Worm (Caenorhabditis elegans) whole organism, young adult: Measurements from ENCODE around the gene T23F6.5.

Source experiments
- C06A6.2 ChIP-seq: fragments of 200-800 bp; sonication (Bioruptor generic); conservative IDR thresholded peaks from 2 replicates; pipeline ENCODE4 v1.3.6; 2022; ENCODE audit warnings: missing genetic modification characterization, missing compliant biosample characterization
- F33H1.4 ChIP-seq: fragments of 200-800 bp; sonication (Bioruptor generic); IDR thresholded peaks from 2 replicates; pipeline ENCODE4 v1.3.6; 2022; ENCODE audit warnings: missing genetic modification reagents, missing genetic modification characterization, missing compliant biosample characterization
- F39B2.1 ChIP-seq: fragments of 200-800 bp; sonication (Bioruptor generic); IDR thresholded peaks from 2 replicates; pipeline ENCODE4 v1.3.6; 2022; ENCODE audit warnings: missing genetic modification reagents, missing genetic modification characterization, missing compliant biosample characterization
- F52B5.7 ChIP-seq: sonication (generic microtip); optimal IDR thresholded peaks from 2 replicates; lab custom pipeline; 2016; ENCODE audit warnings: mild to moderate bottlenecking, missing genetic modification characterization, missing compliant biosample characterization
- F55B11.4 ChIP-seq: sonication (generic microtip); optimal IDR thresholded peaks from 2 replicates; lab custom pipeline; 2016; ENCODE audit warnings: missing compliant biosample characterization, missing genetic modification characterization, borderline replicate concordance; ENCODE audit not compliant: insufficient read depth
- F57A8.1 ChIP-seq: fragments of 200-800 bp; sonication (Bioruptor generic); optimal IDR thresholded peaks from 2 replicates; lab custom pipeline; 2018; ENCODE audit warnings: mild to moderate bottlenecking, missing genetic modification characterization, moderate library complexity, missing compliant biosample characterization
- T07F8.4 ChIP-seq: sonication (generic microtip); optimal IDR thresholded peaks from 2 replicates; lab custom pipeline; 2016; ENCODE audit warnings: mild to moderate bottlenecking, missing genetic modification characterization, moderate library complexity, missing compliant biosample characterization
- Y53G8AR.9 ChIP-seq: fragments of 200-800 bp; sonication (Bioruptor generic); conservative IDR thresholded peaks from 2 replicates; pipeline ENCODE4 v1.3.6; 2022; ENCODE audit warnings: missing genetic modification reagents, missing genetic modification characterization, missing compliant biosample characterization
- Y79H2A.3 ChIP-seq: fragments of 200-800 bp; sonication (Bioruptor generic); conservative IDR thresholded peaks from 2 replicates; pipeline ENCODE4 v1.3.6; 2022; ENCODE audit warnings: missing genetic modification reagents, missing genetic modification characterization, missing compliant biosample characterization
- akir-1 ChIP-seq: fragments of 200-800 bp; sonication (Bioruptor generic); optimal IDR thresholded peaks from 2 replicates; lab custom pipeline; 2018; ENCODE audit warnings: mild to moderate bottlenecking, missing genetic modification characterization, moderate library complexity, missing compliant biosample characterization
- aptf-2 ChIP-seq: fragments of 200-800 bp; sonication (Bioruptor generic); conservative IDR thresholded peaks from 2 replicates; pipeline ENCODE4 v1.3.6; 2022; ENCODE audit warnings: missing genetic modification reagents, missing genetic modification characterization, missing compliant biosample characterization
- aptf-3 ChIP-seq: fragments of 200-800 bp; sonication (Bioruptor generic); IDR thresholded peaks from 2 replicates; pipeline ENCODE4 v1.3.6; 2022; ENCODE audit warnings: missing genetic modification characterization, missing compliant biosample characterization
- attf-3 ChIP-seq: fragments of 200-800 bp; sonication (Bioruptor generic); conservative IDR thresholded peaks from 2 replicates; pipeline ENCODE4 v1.3.6; 2022; ENCODE audit warnings: missing genetic modification reagents, missing genetic modification characterization, missing compliant biosample characterization
- attf-5 ChIP-seq: fragments of 200-800 bp; sonication (Bioruptor generic); optimal IDR thresholded peaks from 2 replicates; lab custom pipeline; 2018; ENCODE audit warnings: mild to moderate bottlenecking, missing genetic modification characterization, missing compliant biosample characterization
- bed-2 ChIP-seq: fragments of 200-800 bp; sonication (Bioruptor generic); IDR thresholded peaks from 2 replicates; pipeline ENCODE4 v1.3.6; 2022; ENCODE audit warnings: missing genetic modification reagents, missing genetic modification characterization, missing compliant biosample characterization
- cebp-1 ChIP-seq, 2 experiments: fragments of 200-800 bp in 1 of 2; sonication (Bioruptor generic) in 1 of 2; sonication (generic microtip) in 1 of 2; IDR thresholded peaks in 1 of 2; optimal IDR thresholded peaks in 1 of 2; 2 replicates each; pipeline versions ENCODE4 v1.3.6 to Lab custom; 2017 to 2022; ENCODE audit warnings: missing compliant biosample characterization in 2 of 2, missing genetic modification characterization in 2 of 2, mild to moderate bottlenecking in 1 of 2, missing genetic modification reagents in 1 of 2, moderate library complexity in 1 of 2
- ceh-58 ChIP-seq: fragments of 200-800 bp; sonication (Bioruptor generic); IDR thresholded peaks from 2 replicates; pipeline ENCODE4 v1.3.6; 2022; ENCODE audit warnings: missing genetic modification characterization, missing compliant biosample characterization
- dox-1 ChIP-seq: fragments of 200-800 bp; sonication (Bioruptor generic); IDR thresholded peaks from 2 replicates; pipeline ENCODE4 v1.3.6; 2022; ENCODE audit warnings: missing genetic modification reagents, missing genetic modification characterization, missing compliant biosample characterization
- dpff-1 ChIP-seq: sonication (generic microtip); optimal IDR thresholded peaks from 2 replicates; lab custom pipeline; 2017; ENCODE audit warnings: mild to moderate bottlenecking, missing genetic modification characterization, missing compliant biosample characterization
- dpl-1 ChIP-seq: fragments of 150-350 bp; optimal IDR thresholded peaks from 2 replicates; lab custom pipeline; 2014; ENCODE audit warnings: missing biosample characterization, missing genetic modification reagents, missing genetic modification characterization
- egl-18 ChIP-seq: fragments of 200-800 bp; sonication (Bioruptor generic); IDR thresholded peaks from 2 replicates; pipeline ENCODE4 v1.3.6; 2022; ENCODE audit warnings: missing genetic modification reagents, missing genetic modification characterization, missing compliant biosample characterization
- egl-44 ChIP-seq: fragments of 200-800 bp; sonication (Bioruptor generic); IDR thresholded peaks from 2 replicates; pipeline ENCODE4 v1.3.6; 2022; ENCODE audit warnings: missing genetic modification reagents, missing genetic modification characterization, missing compliant biosample characterization
- hmg-20 ChIP-seq: fragments of 200-800 bp; sonication (Bioruptor generic); IDR thresholded peaks from 2 replicates; pipeline ENCODE4 v1.3.6; 2022; ENCODE audit warnings: missing genetic modification reagents, missing genetic modification characterization, missing compliant biosample characterization
- hsf-1 ChIP-seq: fragments of 200-800 bp; sonication (Bioruptor generic); IDR thresholded peaks from 2 replicates; pipeline ENCODE4 v1.3.6; 2022; ENCODE audit warnings: missing genetic modification reagents, missing genetic modification characterization, missing compliant biosample characterization
- let-607 ChIP-seq, 2 experiments: fragments of 200-800 bp in 1 of 2; sonication (Bioruptor generic) in 1 of 2; sonication (generic microtip) in 1 of 2; optimal IDR thresholded peaks; 2 replicates each; lab custom pipeline; 2016 to 2018; ENCODE audit warnings: mild to moderate bottlenecking in 2 of 2, missing compliant biosample characterization in 2 of 2, missing genetic modification characterization in 2 of 2, moderate library complexity in 2 of 2, missing genotype in 1 of 2
- lin-26 ChIP-seq: fragments of 200-800 bp; sonication (Bioruptor generic); IDR thresholded peaks from 2 replicates; pipeline ENCODE4 v1.3.6; 2022; ENCODE audit warnings: missing genetic modification reagents, missing genetic modification characterization, missing compliant biosample characterization
- lin-40 ChIP-seq: sonication (generic microtip); optimal IDR thresholded peaks from 2 replicates; lab custom pipeline; 2016; ENCODE audit warnings: missing genetic modification characterization, mild to moderate bottlenecking, missing compliant biosample characterization, missing genotype, missing genetic modification reagents
- lir-1 ChIP-seq: fragments of 200-800 bp; sonication (Bioruptor generic); conservative IDR thresholded peaks from 2 replicates; pipeline ENCODE4 v1.3.6; 2022; ENCODE audit warnings: missing genetic modification reagents, missing genetic modification characterization, missing compliant biosample characterization
- lsy-27 ChIP-seq: sonication (generic microtip); optimal IDR thresholded peaks from 2 replicates; lab custom pipeline; 2017; ENCODE audit warnings: missing genetic modification characterization, mild to moderate bottlenecking, missing compliant biosample characterization, antibody characterized with exemption, missing genotype, borderline replicate concordance; ENCODE audit not compliant: insufficient read depth
- madf-10 ChIP-seq: sonication (generic microtip); optimal IDR thresholded peaks from 2 replicates; lab custom pipeline; 2016; ENCODE audit warnings: mild to moderate bottlenecking, missing genetic modification characterization, missing compliant biosample characterization
- madf-3 ChIP-seq: fragments of 200-800 bp; sonication (Bioruptor generic); IDR thresholded peaks from 2 replicates; pipeline ENCODE4 v1.3.6; 2022; ENCODE audit warnings: missing genetic modification reagents, missing genetic modification characterization, missing compliant biosample characterization
- nfyb-1 ChIP-seq: fragments of 200-800 bp; sonication (Bioruptor generic); IDR thresholded peaks from 2 replicates; pipeline ENCODE4 v1.3.6; 2022; ENCODE audit warnings: missing genetic modification reagents, missing genetic modification characterization, missing compliant biosample characterization
- nhr-90 ChIP-seq: sonication (generic microtip); optimal IDR thresholded peaks from 2 replicates; lab custom pipeline; 2016; ENCODE audit warnings: missing genotype, mild to moderate bottlenecking, missing genetic modification characterization, missing compliant biosample characterization
- rcor-1 ChIP-seq: fragments of 200-800 bp; sonication (Bioruptor generic); IDR thresholded peaks from 2 replicates; pipeline ENCODE4 v1.3.6; 2022; ENCODE audit warnings: missing genetic modification reagents, missing genetic modification characterization, missing compliant biosample characterization
- rec-8 ChIP-seq, 2 experiments: sonication (generic microtip); optimal IDR thresholded peaks; 2 replicates each; lab custom pipeline; 2016; ENCODE audit warnings: mild to moderate bottlenecking in 2 of 2, missing genetic modification characterization in 2 of 2, missing genetic modification reagents in 2 of 2, missing genotype in 2 of 2, missing biosample characterization in 1 of 2, missing compliant biosample characterization in 1 of 2, moderate library complexity in 1 of 2
- repo-1 ChIP-seq: sonication (generic microtip); optimal IDR thresholded peaks from 2 replicates; lab custom pipeline; 2017; ENCODE audit warnings: mild to moderate bottlenecking, missing genetic modification characterization, missing compliant biosample characterization
- sdz-38 ChIP-seq: sonication (generic microtip); optimal IDR thresholded peaks from 2 replicates; lab custom pipeline; 2016; ENCODE audit warnings: missing genotype, missing genetic modification characterization, missing compliant biosample characterization
- snpc-1.1 ChIP-seq: sonication (generic microtip); optimal IDR thresholded peaks from 2 replicates; lab custom pipeline; 2017; ENCODE audit warnings: missing genetic modification characterization, mild to moderate bottlenecking, missing compliant biosample characterization, antibody characterized with exemption, moderate library complexity, missing genotype, missing genetic modification reagents; ENCODE audit not compliant: insufficient read depth
- snpc-4 ChIP-seq, 5 experiments: fragments of 150-350 bp in 1 of 5; sonication (generic microtip) in 4 of 5; optimal IDR thresholded peaks; 2 replicates each; lab custom pipeline; 2014 to 2018; ENCODE audit warnings: missing genetic modification characterization in 5 of 5, missing biosample characterization in 3 of 5, antibody characterized with exemption in 2 of 5, mild to moderate bottlenecking in 2 of 5, missing compliant biosample characterization in 2 of 5, missing genotype in 2 of 5, moderate library complexity in 2 of 5, missing genetic modification reagents in 1 of 5
- sptf-2 ChIP-seq: fragments of 200-800 bp; sonication (Bioruptor generic); optimal IDR thresholded peaks from 2 replicates; lab custom pipeline; 2018; ENCODE audit warnings: mild to moderate bottlenecking, missing genetic modification characterization, missing compliant biosample characterization
- tbp1 ChIP-seq: fragments of 200-800 bp; sonication (Bioruptor generic); optimal IDR thresholded peaks from 2 replicates; lab custom pipeline; 2018; ENCODE audit warnings: mild to moderate bottlenecking, missing genetic modification characterization, missing compliant biosample characterization
- tlf-1 ChIP-seq: fragments of 200-800 bp; sonication (Bioruptor generic); optimal IDR thresholded peaks from 2 replicates; lab custom pipeline; 2018; ENCODE audit warnings: mild to moderate bottlenecking, missing genetic modification characterization, missing compliant biosample characterization
- zim-3 ChIP-seq: sonication (generic microtip); optimal IDR thresholded peaks from 2 replicates; lab custom pipeline; 2017; ENCODE audit warnings: mild to moderate bottlenecking, missing genetic modification characterization, moderate library complexity, missing compliant biosample characterization
- ztf-18 ChIP-seq: sonication (generic microtip); optimal IDR thresholded peaks from 2 replicates; lab custom pipeline; 2016; ENCODE audit warnings: missing genotype, mild to moderate bottlenecking, missing genetic modification characterization, missing compliant biosample characterization
- ztf-22 ChIP-seq: fragments of 200-800 bp; sonication (Bioruptor generic); optimal IDR thresholded peaks from 2 replicates; lab custom pipeline; 2018; ENCODE audit warnings: mild to moderate bottlenecking, missing genetic modification characterization, moderate library complexity, missing compliant biosample characterization
- ztf-3 ChIP-seq: fragments of 200-800 bp; sonication (Bioruptor generic); optimal IDR thresholded peaks from 2 replicates; lab custom pipeline; 2018; ENCODE audit warnings: mild to moderate bottlenecking, missing genetic modification characterization, missing compliant biosample characterization

The T23F6.5 gene

DNA sequence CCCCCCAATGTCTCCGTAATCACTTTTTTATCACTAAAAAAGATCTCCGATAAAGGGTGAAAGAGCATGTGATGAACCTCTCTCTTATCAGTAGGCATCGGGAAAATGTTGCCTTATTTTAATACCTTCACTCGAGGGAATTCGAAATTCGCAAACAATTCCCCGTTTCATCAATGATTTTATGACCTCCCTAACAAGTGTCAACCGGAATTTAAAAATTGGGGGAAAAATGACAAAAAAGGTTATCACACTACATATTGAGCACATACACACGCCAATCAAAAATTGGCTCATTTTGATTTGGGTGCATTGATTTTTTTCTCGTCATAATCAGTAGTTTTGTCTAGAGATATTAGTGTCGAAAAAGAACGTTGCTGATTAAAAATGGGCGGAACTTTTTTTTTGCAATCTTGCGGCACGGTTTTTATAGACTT, 51.6 kb downstream of the T23F6.5 start (continued):
- no peak for TF ChIP-seq F33H1.4
- TF ChIP-seq nhr-90 (tag; lab: Kevin White, UChicago): peak; percentile 52
- no peak for TF ChIP-seq sptf-2 (GFP tag; lab: Kevin White, UChicago)
- no peak for TF ChIP-seq ztf-3 (GFP tag; lab: Kevin White, UChicago)
- TF ChIP-seq dox-1: 0 out of 2 replicates have a peak, but pooled peaks have one; percentile 37
- TF ChIP-seq dpl-1: no peak
- TF ChIP-seq ztf-22 (GFP tag; lab: Kevin White, UChicago): peak; percentile 85
- no peak for TF ChIP-seq F57A8.1
- no peak for TF ChIP-seq cebp-1 (GFP tag; IDR thresholded peaks at IDR 0.05; lab: Robert Waterston, UW)
- peak; percentile 53 for TF ChIP-seq cebp-1 (tag; optimal IDR thresholded peaks at IDR 0.05; lab: Kevin White, UChicago)
- TF ChIP-seq madf-3: no peak
- TF ChIP-seq aptf-2 (GFP tag; lab: Robert Waterston, UW): no peak
- peak; percentile 12; the same call in 1 of the 2 replicates for TF ChIP-seq nfyb-1 (GFP tag; lab: Robert Waterston, UW)
- no peak for TF ChIP-seq lir-1 (GFP tag; lab: Robert Waterston, UW)
- TF ChIP-seq tlf-1 (GFP tag; lab: Kevin White, UChicago): peak; percentile 49
- TF ChIP-seq snpc-4 (GFP tag; optimal IDR thresholded peaks at IDR 0.05; lab: Kevin White, UChicago): no peak
- TF ChIP-seq snpc-4 (tag; optimal IDR thresholded peaks at IDR 0.05; lab: Kevin White, UChicago): no peak
- TF ChIP-seq madf-10 (tag; lab: Kevin White, UChicago): peak; percentile 67
- no peak for TF ChIP-seq rec-8 (tag; optimal IDR thresholded peaks at IDR 0.05; lab: Kevin White, UChicago)
- TF ChIP-seq akir-1: no peak
- TF ChIP-seq sdz-38 (tag; lab: Kevin White, UChicago): no peak
- no peak for TF ChIP-seq bed-2
- no peak for TF ChIP-seq Y53G8AR.9 (GFP tag; lab: Robert Waterston, UW)
- TF ChIP-seq attf-3 (GFP tag; lab: Robert Waterston, UW): no peak
- peak; percentile 37 for TF ChIP-seq tbp1 (GFP tag; lab: Kevin White, UChicago)
- TF ChIP-seq aptf-3 (GFP tag; lab: Robert Waterston, UW): no peak
- TF ChIP-seq rcor-1 (GFP tag; lab: Robert Waterston, UW): no peak
- no peak for TF ChIP-seq repo-1
- TF ChIP-seq attf-5 (GFP tag; lab: Kevin White, UChicago): no peak
- TF ChIP-seq dpff-1 (tag; lab: Kevin White, UChicago): no peak
- no peak for TF ChIP-seq F55B11.4 (tag; lab: Kevin White, UChicago)
- no peak for TF ChIP-seq ztf-18 (tag; lab: Kevin White, UChicago)
- no peak for TF ChIP-seq C06A6.2 (GFP tag; lab: Robert Waterston, UW)
- no peak for TF ChIP-seq F52B5.7 (tag; lab: Kevin White, UChicago)
- TF ChIP-seq egl-44 (GFP tag; lab: Robert Waterston, UW): peak; percentile 93

DNA sequence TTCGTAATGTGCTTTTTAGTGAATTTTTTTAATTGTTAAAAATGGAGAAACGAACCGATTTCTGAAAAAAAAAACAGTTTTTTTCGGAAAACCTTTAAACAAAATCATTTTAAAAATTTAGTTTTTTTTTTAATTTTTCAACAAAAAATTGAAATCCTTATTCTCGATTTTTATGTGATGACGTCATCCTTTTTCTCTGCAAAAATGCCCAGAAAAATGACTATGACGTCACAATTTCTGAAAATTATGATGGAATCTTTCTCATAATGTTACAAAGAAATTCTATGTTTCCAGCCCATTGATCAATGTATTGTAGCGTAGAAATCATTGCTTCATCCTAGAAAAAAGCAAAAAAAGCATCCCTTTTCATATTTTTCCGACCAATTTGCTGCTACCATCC, 52.0 kb downstream of the T23F6.5 start:
- TF ChIP-seq lsy-27 (tag; lab: Kevin White, UChicago): no peak
- TF ChIP-seq nhr-90 (tag; lab: Kevin White, UChicago): no peak
- TF ChIP-seq Y79H2A.3 (GFP tag; lab: Robert Waterston, UW): no peak
- TF ChIP-seq egl-18 (GFP tag; lab: Robert Waterston, UW): no peak
- TF ChIP-seq lin-40 (tag; lab: Kevin White, UChicago): no peak
- no peak for TF ChIP-seq zim-3 (tag; lab: Kevin White, UChicago)
- no peak for TF ChIP-seq sdz-38 (tag; lab: Kevin White, UChicago)
- TF ChIP-seq snpc-4 (GFP tag; optimal IDR thresholded peaks at IDR 0.05; lab: Kevin White, UChicago): no peak
- no peak for TF ChIP-seq snpc-4 (tag; optimal IDR thresholded peaks at IDR 0.05; lab: Kevin White, UChicago)
- TF ChIP-seq lin-26 (GFP tag; lab: Robert Waterston, UW): no peak
- no peak for TF ChIP-seq snpc-1.1 (tag; lab: Kevin White, UChicago)
- TF ChIP-seq T07F8.4: no peak
- TF ChIP-seq tlf-1 (GFP tag; lab: Kevin White, UChicago): no peak
- TF ChIP-seq ceh-58 (GFP tag; lab: Robert Waterston, UW): no peak
- no peak for TF ChIP-seq dox-1
- TF ChIP-seq F39B2.1 (GFP tag; lab: Robert Waterston, UW): no peak
- TF ChIP-seq let-607 (tag; optimal IDR thresholded peaks at IDR 0.05; lab: Kevin White, UChicago): no peak
- no peak for TF ChIP-seq madf-10 (tag; lab: Kevin White, UChicago)
- TF ChIP-seq hmg-20 (GFP tag; lab: Robert Waterston, UW): no peak
- no peak for TF ChIP-seq hsf-1
